Fruit fly (Drosophila melanogaster) whole organism, embryonic: ENCODE measurements around the gene CG34117.

ENCODE experiments used
- Adf1 ChIP-seq: fragments of 200-800 bp; sonication (Bioruptor generic); IDR thresholded peaks from 2 replicates; pipeline ENCODE4 v1.3.6; 2022; ENCODE audit warnings: missing biosample characterization, missing genetic modification characterization
- Antp ChIP-seq: fragments of 200-800 bp; sonication (Bioruptor generic); optimal IDR thresholded peaks from 3 replicates; lab custom pipeline; 2016; ENCODE audit warnings: missing biosample characterization, missing genetic modification characterization
- Bdp1 ChIP-seq: fragments of 200-800 bp; sonication (Bioruptor generic); optimal IDR thresholded peaks from 3 replicates; lab custom pipeline; 2016; ENCODE audit warnings: missing biosample characterization, missing genetic modification characterization
- CG10431 ChIP-seq: fragments of 200-800 bp; sonication (Bioruptor generic); optimal IDR thresholded peaks from 3 replicates; lab custom pipeline; 2018; ENCODE audit warnings: missing biosample characterization, mild to moderate bottlenecking, missing genetic modification characterization
- CG10565 ChIP-seq: fragments of 200-800 bp; sonication (Bioruptor generic); optimal IDR thresholded peaks from 3 replicates; lab custom pipeline; 2016; ENCODE audit warnings: missing biosample characterization, mild to moderate bottlenecking, missing genetic modification characterization
- CG11504 ChIP-seq: fragments of 200-800 bp; sonication (Bioruptor generic); optimal IDR thresholded peaks from 3 replicates; lab custom pipeline; 2019; ENCODE audit warnings: missing biosample characterization, mild to moderate bottlenecking, missing genetic modification characterization, moderate library complexity
- CG13287 ChIP-seq: fragments of 200-800 bp; sonication (Bioruptor generic); IDR thresholded peaks from 2 replicates; pipeline ENCODE4 v1.3.6; 2022; ENCODE audit warnings: missing biosample characterization, missing genetic modification characterization; ENCODE audit not compliant: partially characterized antibody
- CG1832 ChIP-seq: fragments of 200-800 bp; sonication (Bioruptor generic); optimal IDR thresholded peaks from 2 replicates; lab custom pipeline; 2017; ENCODE audit warnings: missing biosample characterization, mild to moderate bottlenecking, missing genetic modification characterization, inconsistent platforms
- CG2120 ChIP-seq: fragments of 200-800 bp; sonication (Bioruptor generic); optimal IDR thresholded peaks from 3 replicates; lab custom pipeline; 2016; ENCODE audit warnings: missing biosample characterization, missing genetic modification characterization
- CG31224 ChIP-seq: fragments of 200-800 bp; sonication (Bioruptor generic); IDR thresholded peaks from 2 replicates; pipeline ENCODE4 v1.3.6; 2022; ENCODE audit warnings: missing biosample characterization, missing genetic modification characterization
- CG32532 ChIP-seq: fragments of 200-800 bp; sonication (Bioruptor generic); IDR thresholded peaks from 2 replicates; pipeline ENCODE4 v1.3.6; 2022; ENCODE audit warnings: missing biosample characterization, missing genetic modification characterization
- CG32772 ChIP-seq: fragments of 200-800 bp; sonication (Bioruptor generic); IDR thresholded peaks from 2 replicates; pipeline ENCODE4 v1.3.6; 2022; ENCODE audit warnings: missing biosample characterization, missing genetic modification characterization
- CG33557 ChIP-seq: fragments of 200-800 bp; sonication (Bioruptor generic); optimal IDR thresholded peaks from 2 replicates; lab custom pipeline; 2019; ENCODE audit warnings: missing biosample characterization, mild to moderate bottlenecking, missing genetic modification characterization, moderate library complexity
- CG34224 ChIP-seq: fragments of 200-800 bp; sonication (Bioruptor generic); IDR thresholded peaks from 3 replicates; pipeline ENCODE4 v1.3.6; 2022; ENCODE audit warnings: missing biosample characterization, missing genetic modification characterization; ENCODE audit not compliant: partially characterized antibody
- CG3847 ChIP-seq: fragments of 200-800 bp; sonication (Bioruptor generic); IDR thresholded peaks from 2 replicates; pipeline ENCODE4 v1.3.6; 2022; ENCODE audit warnings: missing biosample characterization, missing genetic modification characterization
- CG3995 ChIP-seq: fragments of 200-800 bp; sonication (Bioruptor generic); optimal IDR thresholded peaks from 3 replicates; lab custom pipeline; 2016; ENCODE audit warnings: missing biosample characterization, missing genetic modification characterization
- CG4424 ChIP-seq: fragments of 200-800 bp; sonication (Bioruptor generic); optimal IDR thresholded peaks from 3 replicates; lab custom pipeline; 2016; ENCODE audit warnings: missing biosample characterization, missing genetic modification characterization
- CG6689 ChIP-seq: fragments of 200-800 bp; sonication (Bioruptor generic); IDR thresholded peaks from 2 replicates; pipeline ENCODE4 v1.3.6; 2022; ENCODE audit warnings: missing biosample characterization, missing genetic modification characterization
- CG6791 ChIP-seq: fragments of 200-800 bp; sonication (Bioruptor generic); IDR thresholded peaks from 3 replicates; pipeline ENCODE4 v1.3.6; 2022; ENCODE audit warnings: missing biosample characterization, missing genetic modification characterization; ENCODE audit not compliant: partially characterized antibody
- CG8924 ChIP-seq: fragments of 200-800 bp; optimal IDR thresholded peaks from 3 replicates; lab custom pipeline; 2019; ENCODE audit warnings: missing biosample characterization, mild to moderate bottlenecking, missing genetic modification characterization, moderate library complexity
- CG8944 ChIP-seq: fragments of 200-800 bp; sonication (Bioruptor generic); optimal IDR thresholded peaks from 3 replicates; lab custom pipeline; 2016; ENCODE audit warnings: missing biosample characterization, missing genetic modification characterization
- CG9727 ChIP-seq: fragments of 200-800 bp; sonication (Bioruptor generic); optimal IDR thresholded peaks from 3 replicates; lab custom pipeline; 2017; ENCODE audit warnings: missing biosample characterization, mild to moderate bottlenecking, missing genetic modification characterization
- CkIIα-i1 ChIP-seq: fragments of 200-800 bp; sonication (Bioruptor generic); IDR thresholded peaks from 2 replicates; pipeline ENCODE4 v1.3.6; 2022; ENCODE audit warnings: missing biosample characterization, missing genetic modification characterization
- D19B ChIP-seq: fragments of 200-800 bp; sonication (Bioruptor generic); optimal IDR thresholded peaks from 2 replicates; lab custom pipeline; 2017; ENCODE audit warnings: missing biosample characterization, mild to moderate bottlenecking, missing genetic modification characterization
- Dip3 ChIP-seq: fragments of 200-800 bp; sonication (Bioruptor generic); optimal IDR thresholded peaks from 3 replicates; lab custom pipeline; 2016; ENCODE audit warnings: missing biosample characterization, missing genetic modification characterization
- E2f1 ChIP-seq: fragments of 200-800 bp; sonication (Bioruptor generic); IDR thresholded peaks from 2 replicates; pipeline ENCODE4 v1.3.6; 2022; ENCODE audit warnings: missing biosample characterization, missing genetic modification characterization
- ERR ChIP-seq: fragments of 200-800 bp; sonication (Bioruptor generic); optimal IDR thresholded peaks from 2 replicates; lab custom pipeline; 2016; ENCODE audit warnings: missing biosample characterization, missing genetic modification characterization
- Eip74EF ChIP-seq, 2 experiments: fragments of 200-800 bp in 1 of 2; fragments of >200 bp in 1 of 2; sonication (Bioruptor generic) in 1 of 2; optimal IDR thresholded peaks; 2 replicates each; lab custom pipeline; 2017 to 2019; ENCODE audit warnings: missing biosample characterization in 2 of 2, missing genetic modification characterization in 2 of 2, mild to moderate bottlenecking in 1 of 2, moderate library complexity in 1 of 2
- GATAe ChIP-seq: fragments of 200-800 bp; sonication (Bioruptor generic); conservative IDR thresholded peaks from 2 replicates; pipeline ENCODE4 v1.3.6; 2022; ENCODE audit warnings: missing biosample characterization, missing genetic modification characterization
- Hr39 ChIP-seq: fragments of >200 bp; optimal IDR thresholded peaks from 2 replicates; lab custom pipeline; 2017
- Hr78 ChIP-seq, 2 experiments: fragments of 200-800 bp in 1 of 2; fragments of >200 bp in 1 of 2; sonication (Bioruptor generic) in 1 of 2; optimal IDR thresholded peaks; 2 replicates each; lab custom pipeline; 2017 to 2019; ENCODE audit warnings: missing biosample characterization in 2 of 2, missing genetic modification characterization in 2 of 2, mild to moderate bottlenecking in 1 of 2, moderate library complexity in 1 of 2
- Lhr ChIP-seq: fragments of 200-800 bp; sonication (Bioruptor generic); optimal IDR thresholded peaks from 3 replicates; lab custom pipeline; 2017; ENCODE audit warnings: mild to moderate bottlenecking, missing biosample characterization, missing genetic modification reagents, missing genetic modification characterization
- NfI ChIP-seq: fragments of 200-800 bp; sonication (Bioruptor generic); optimal IDR thresholded peaks from 3 replicates; lab custom pipeline; 2018; ENCODE audit warnings: missing biosample characterization, mild to moderate bottlenecking, missing genetic modification characterization, moderate library complexity
- Rx ChIP-seq: fragments of 200-800 bp; sonication (Bioruptor generic); IDR thresholded peaks from 2 replicates; pipeline ENCODE4 v1.3.6; 2022; ENCODE audit warnings: missing biosample characterization, missing genetic modification characterization
- Six4 ChIP-seq: fragments of 200-800 bp; sonication (Bioruptor generic); optimal IDR thresholded peaks from 2 replicates; lab custom pipeline; 2016; ENCODE audit warnings: missing biosample characterization, missing genetic modification characterization
- Spps ChIP-seq: fragments of 200-800 bp; sonication (Bioruptor generic); optimal IDR thresholded peaks from 2 replicates; lab custom pipeline; 2018; ENCODE audit warnings: missing biosample characterization, mild to moderate bottlenecking, missing genetic modification characterization
- Sry-β ChIP-seq: fragments of 200-800 bp; sonication (Bioruptor generic); optimal IDR thresholded peaks from 2 replicates; lab custom pipeline; 2018; ENCODE audit warnings: missing biosample characterization, mild to moderate bottlenecking, missing genetic modification characterization, moderate library complexity
- Trl ChIP-seq, 3 experiments: fragments of >200 bp in 2 of 3; fragments of 200-800 bp in 1 of 3; sonication (Bioruptor generic) in 1 of 3; optimal IDR thresholded peaks; 2 replicates in 1 of 3; 3 replicates in 2 of 3; lab custom pipeline; 2016 to 2017; ENCODE audit warnings: missing biosample characterization in 1 of 3, missing genetic modification characterization in 1 of 3
- ato ChIP-seq: fragments of 200-800 bp; sonication (Bioruptor generic); IDR thresholded peaks from 2 replicates; pipeline ENCODE4 v1.3.6; 2022; ENCODE audit warnings: missing biosample characterization, missing genetic modification characterization; ENCODE audit not compliant: partially characterized antibody
- croc ChIP-seq: fragments of 200-800 bp; sonication (Bioruptor generic); conservative IDR thresholded peaks from 3 replicates; pipeline ENCODE4 v1.3.6; 2022; ENCODE audit warnings: missing biosample characterization, missing genetic modification characterization
- crol ChIP-seq: fragments of 200-800 bp; sonication (Bioruptor generic); IDR thresholded peaks from 2 replicates; pipeline ENCODE4 v1.3.6; 2022; ENCODE audit warnings: missing biosample characterization, missing genetic modification characterization
- dimm ChIP-seq: fragments of 200-800 bp; sonication (Bioruptor generic); IDR thresholded peaks from 2 replicates; pipeline ENCODE4 v1.3.6; 2022; ENCODE audit warnings: missing biosample characterization, missing genetic modification characterization
- dmrt11E ChIP-seq: fragments of 200-800 bp; sonication (Bioruptor generic); optimal IDR thresholded peaks from 3 replicates; lab custom pipeline; 2018; ENCODE audit warnings: missing biosample characterization, mild to moderate bottlenecking, missing genetic modification characterization, moderate library complexity
- gcm2 ChIP-seq: fragments of 200-800 bp; sonication (Bioruptor generic); optimal IDR thresholded peaks from 2 replicates; lab custom pipeline; 2016; ENCODE audit warnings: missing biosample characterization, missing genetic modification characterization
- hbn ChIP-seq: fragments of 200-800 bp; sonication (Bioruptor generic); IDR thresholded peaks from 2 replicates; pipeline ENCODE4 v1.3.6; 2022; ENCODE audit warnings: missing biosample characterization, missing genetic modification characterization; ENCODE audit not compliant: partially characterized antibody
- mld ChIP-seq: fragments of 200-800 bp; sonication (Bioruptor generic); IDR thresholded peaks from 3 replicates; pipeline ENCODE4 v1.3.6; 2022; ENCODE audit warnings: missing biosample characterization, missing genetic modification characterization; ENCODE audit not compliant: partially characterized antibody
- psq ChIP-seq: fragments of 200-800 bp; sonication (Bioruptor generic); optimal IDR thresholded peaks from 2 replicates; lab custom pipeline; 2017; ENCODE audit warnings: missing biosample characterization, missing genetic modification characterization
- slou ChIP-seq: fragments of 200-800 bp; sonication (Bioruptor generic); optimal IDR thresholded peaks from 3 replicates; lab custom pipeline; 2016; ENCODE audit warnings: missing biosample characterization, missing genetic modification characterization
- stc ChIP-seq: fragments of 200-800 bp; sonication (Bioruptor generic); IDR thresholded peaks from 2 replicates; pipeline ENCODE4 v1.3.6; 2022; ENCODE audit warnings: missing biosample characterization, missing genetic modification characterization
- zfh1 ChIP-seq: fragments of 200-800 bp; sonication (Bioruptor generic); IDR thresholded peaks from 3 replicates; pipeline ENCODE4 v1.3.6; 2022; ENCODE audit warnings: missing biosample characterization, missing genetic modification characterization

The CG34117 gene

DNA sequence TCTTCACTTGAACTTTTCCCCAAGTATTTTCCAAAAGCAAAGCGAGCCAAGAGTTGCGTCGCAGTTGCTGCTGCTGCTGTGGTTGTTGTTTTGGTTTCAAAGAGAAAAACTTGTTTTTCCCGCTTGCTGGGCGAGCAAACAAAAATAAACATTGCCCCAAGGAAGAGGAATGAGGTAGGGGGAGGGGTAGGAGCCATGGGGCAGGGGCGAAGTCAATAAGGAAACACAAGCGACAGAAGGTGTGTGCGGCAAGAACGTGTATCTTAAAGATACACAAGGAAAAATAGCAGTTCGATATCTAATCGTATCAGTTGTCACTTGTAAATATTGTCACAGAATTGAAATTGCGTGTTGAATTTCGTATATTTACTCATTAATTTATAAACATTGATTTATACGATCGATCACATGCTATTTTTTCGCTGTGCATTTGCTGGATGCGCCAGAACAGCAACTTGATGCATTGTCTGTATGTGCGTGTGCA lies 6.3 kb downstream of the CG34117 start (continued):
- TF ChIP-seq D19B (GFP tag; lab: Kevin White, UChicago) (no peak), stc (GFP tag; lab: Robert Waterston, UW) (peak; percentile 53; the same call in 1 of the 2 replicates), Hr78 (GFP tag; optimal IDR thresholded peaks at IDR 0.05; lab: Kevin White, UChicago) (peak in 1 of 2 experiments; percentile 25), CG9727 (GFP tag; lab: Kevin White, UChicago) (peak; percentile 82), Lhr (GFP tag; lab: Kevin White, UChicago) (peak; percentile 56), CG13287 (GFP tag; lab: Robert Waterston, UW) (no peak), hbn (no peak), Bdp1 (GFP tag; lab: Kevin White, UChicago) (peak; percentile 33), CkIIα-i1 (no peak), ato (GFP tag; lab: Robert Waterston, UW) (no peak), CG10565 (GFP tag; lab: Kevin White, UChicago) (no peak), Sry-β (GFP tag; lab: Kevin White, UChicago) (peak; percentile 33), CG32772 (GFP tag; lab: Robert Waterston, UW) (peak; percentile 49; the same call in 1 of the 2 replicates), Rx (GFP tag; lab: Robert Waterston, UW) (peak; percentile 36; the same call in 1 of the 2 replicates), crol (GFP tag; lab: Robert Waterston, UW) (peak; percentile 61), CG6689 (peak; percentile 60; the same call in 1 of the 2 replicates), Antp (GFP tag; lab: Kevin White, UChicago) (peak; percentile 24), zfh1 (GFP tag; lab: Robert Waterston, UW) (peak; percentile 76), CG8944 (GFP tag; lab: Kevin White, UChicago) (peak; percentile 23), CG11504 (tag; lab: Kevin White, UChicago) (peak; percentile 60), CG33557 (GFP tag; lab: Kevin White, UChicago) (peak; percentile 93), CG2120 (no peak), croc (peak; percentile 78), CG31224 (GFP tag; lab: Robert Waterston, UW) (peak; percentile 42; the same call in 1 of the 2 replicates), Six4 (GFP tag; lab: Kevin White, UChicago) (peak; percentile 49), CG6791 (GFP tag; lab: Robert Waterston, UW) (no peak), GATAe (GFP tag; lab: Robert Waterston, UW) (no peak), CG34224 (no peak), dimm (GFP tag; lab: Robert Waterston, UW) (no peak), Hr39 (lab: Kevin White, UChicago) (no peak), psq (GFP tag; lab: Kevin White, UChicago) (no peak), Spps (tag; lab: Kevin White, UChicago) (peak; percentile 87), NfI (GFP tag; lab: Kevin White, UChicago) (peak; percentile 55), Eip74EF (GFP tag; optimal IDR thresholded peaks at IDR 0.05; lab: Kevin White, UChicago) (peak in 1 of 2 experiments; percentile 59), Trl (optimal IDR thresholded peaks at IDR 0.05; lab: Kevin White, UChicago) (no peak), Trl (GFP tag; optimal IDR thresholded peaks at IDR 0.05; lab: Kevin White, UChicago) (peak; percentile 56), Adf1 (GFP tag; lab: Robert Waterston, UW) (no peak), CG10431 (GFP tag; lab: Kevin White, UChicago) (peak; percentile 61), E2f1 (GFP tag; lab: Robert Waterston, UW) (peak; percentile 74), CG3847 (GFP tag; lab: Robert Waterston, UW) (no peak; the same call in 1 of the 2 replicates), mld (GFP tag; lab: Robert Waterston, UW) (no peak), CG8924 (tag; lab: Kevin White, UChicago) (peak; percentile 79), Dip3 (GFP tag; lab: Kevin White, UChicago) (no peak), CG3995 (GFP tag; lab: Kevin White, UChicago) (no peak), dmrt11E (tag; lab: Kevin White, UChicago) (peak; percentile 91), ERR (GFP tag; lab: Kevin White, UChicago) (no peak), slou (GFP tag; lab: Kevin White, UChicago) (peak; percentile 20), CG1832 (GFP tag; lab: Kevin White, UChicago) (no peak), CG4424 (GFP tag; lab: Kevin White, UChicago) (peak; percentile 76), CG32532 (GFP tag; lab: Robert Waterston, UW) (peak; percentile 56; the same call in 1 of the 2 replicates), gcm2 (GFP tag; lab: Kevin White, UChicago) (no peak)
